ENCODE assay signal across 3 fruit fly cellular contexts in the genomic region with DNA sequence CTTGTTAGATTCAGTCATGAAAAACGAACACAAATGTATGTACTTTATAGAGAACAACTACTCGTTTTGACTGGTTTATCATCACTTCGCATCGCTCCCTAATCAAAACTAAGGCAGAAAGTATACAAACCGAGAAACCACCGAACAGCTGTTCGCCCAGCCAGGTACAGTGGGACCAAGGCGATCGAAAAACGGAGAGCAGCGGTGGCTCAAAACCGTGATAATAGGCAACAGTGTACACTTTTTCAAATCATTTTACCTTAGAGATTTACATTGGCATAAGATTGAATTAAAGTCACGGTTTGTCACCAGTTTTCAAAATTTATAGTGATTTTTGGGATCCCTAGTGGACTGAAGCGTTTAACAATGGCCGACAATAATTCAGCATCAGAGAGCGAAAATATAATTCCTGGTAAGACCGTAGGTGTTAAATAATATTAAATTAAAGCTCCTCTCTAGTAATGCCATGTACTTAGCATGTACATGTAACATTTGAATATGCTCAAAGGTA.
TF ChIP-seq lines count a peak whose summit lies in the region.

Gene CG42233 (minus strand): TSS at position 51 of the 511 bp plus-strand sequence.
Gene CG1971 (plus strand): TSS at position 241 of the 511 bp plus-strand sequence.

TF ChIP-seq in whole organism, adult, 20 proteins besides CTCF, POLR2A, EP300 and RAD21 (continued from another document):
- peak; percentile 34 for TF ChIP-seq CG5204 (GFP tag; optimal IDR thresholded peaks at IDR 0.05; lab: Kevin White, UChicago)
- TF ChIP-seq tj (GFP tag; optimal IDR thresholded peaks at IDR 0.05; lab: Kevin White, UChicago) = peak; percentile 15
- TF ChIP-seq cnc (optimal IDR thresholded peaks at IDR 0.05; lab: Kevin White, UChicago) = no peak

TF ChIP-seq in whole organism, embryonic, 481 proteins besides CTCF, POLR2A, EP300 and RAD21 (continued from another document and continues in another):
- TF ChIP-seq ranshi (GFP tag; IDR thresholded peaks at IDR 0.05; lab: Robert Waterston, UW) (0 out of 2 replicates have a peak, but pooled peaks have one; percentile 47), Doc2 (GFP tag; IDR thresholded peaks at IDR 0.05; lab: Robert Waterston, UW) (no peak), ATbp (GFP tag; optimal IDR thresholded peaks at IDR 0.05; lab: Kevin White, UChicago) (no peak), NfI (GFP tag; optimal IDR thresholded peaks at IDR 0.05; lab: Kevin White, UChicago) (no peak), NC2α (GFP tag; optimal IDR thresholded peaks at IDR 0.05; lab: Kevin White, UChicago) (no peak), CG3281 (GFP tag; optimal IDR thresholded peaks at IDR 0.05; lab: Kevin White, UChicago) (no peak), salm (tag; optimal IDR thresholded peaks at IDR 0.05; lab: Kevin White, UChicago) (no peak), ssp (GFP tag; IDR thresholded peaks at IDR 0.05; lab: Robert Waterston, UW) (no peak), CG3838 (GFP tag; optimal IDR thresholded peaks at IDR 0.05; lab: Kevin White, UChicago) (no peak), CG9609 (GFP tag; optimal IDR thresholded peaks at IDR 0.05; lab: Kevin White, UChicago) (no peak), nerfin-2 (GFP tag; IDR thresholded peaks at IDR 0.05; lab: Robert Waterston, UW; ENCODE audit: partially characterized antibody) (no peak; the same call in 1 of the 2 replicates), CG11398 (GFP tag; optimal IDR thresholded peaks at IDR 0.05; lab: Kevin White, UChicago) (no peak), tna (GFP tag; IDR thresholded peaks at IDR 0.05; lab: Robert Waterston, UW; ENCODE audit: partially characterized antibody) (no peak), Hr3 (GFP tag; optimal IDR thresholded peaks at IDR 0.05; lab: Kevin White, UChicago) (peak; percentile 5), D19A (tag; optimal IDR thresholded peaks at IDR 0.05; lab: Kevin White, UChicago) (no peak), GATAe (GFP tag; conservative IDR thresholded peaks at IDR 0.05; lab: Robert Waterston, UW) (no peak), cad (GFP tag; optimal IDR thresholded peaks at IDR 0.05; lab: Kevin White, UChicago) (no peak), rib (GFP tag; IDR thresholded peaks at IDR 0.05; lab: Robert Waterston, UW) (no peak), luna (GFP tag; optimal IDR thresholded peaks at IDR 0.05; lab: Kevin White, UChicago) (no peak), Hr51 (GFP tag; optimal IDR thresholded peaks at IDR 0.05; lab: Kevin White, UChicago) (no peak), CG3065 (GFP tag; optimal IDR thresholded peaks at IDR 0.05; lab: Kevin White, UChicago) (no peak), onecut (GFP tag; IDR thresholded peaks at IDR 0.05; lab: Robert Waterston, UW) (no peak), wor (GFP tag; IDR thresholded peaks at IDR 0.05; lab: Robert Waterston, UW) (no peak), zf30C (GFP tag; optimal IDR thresholded peaks at IDR 0.05; lab: Kevin White, UChicago) (no peak), CG13894 (tag; optimal IDR thresholded peaks at IDR 0.05; lab: Kevin White, UChicago) (no peak), Tbp (GFP tag; optimal IDR thresholded peaks at IDR 0.05; lab: Kevin White, UChicago) (no peak), Lpt (GFP tag; optimal IDR thresholded peaks at IDR 0.05; lab: Kevin White, UChicago) (no peak), Pdp1 (GFP tag; optimal IDR thresholded peaks at IDR 0.05; lab: Kevin White, UChicago) (peak in 1 of 2 experiments; percentile 28), Oaz (GFP tag; IDR thresholded peaks at IDR 0.05; lab: Robert Waterston, UW) (no peak), az2 (GFP tag; optimal IDR thresholded peaks at IDR 0.05; lab: Kevin White, UChicago) (peak; percentile 41), Kr (GFP tag; optimal IDR thresholded peaks at IDR 0.05; lab: Kevin White, UChicago) (no peak), Meics (GFP tag; optimal IDR thresholded peaks at IDR 0.05; lab: Kevin White, UChicago) (no peak), CG4282 (GFP tag; optimal IDR thresholded peaks at IDR 0.05; lab: Kevin White, UChicago) (peak; percentile 73), pros (GFP tag; optimal IDR thresholded peaks at IDR 0.05; lab: Kevin White, UChicago) (no peak), Elba2 (GFP tag; optimal IDR thresholded peaks at IDR 0.05; lab: Kevin White, UChicago) (no peak), CG18011 (GFP tag; optimal IDR thresholded peaks at IDR 0.05; lab: Kevin White, UChicago) (no peak), CG11560 (tag; IDR thresholded peaks at IDR 0.05; lab: Robert Waterston, UW) (no peak), slou (GFP tag; optimal IDR thresholded peaks at IDR 0.05; lab: Kevin White, UChicago) (no peak), CG32767 (GFP tag; IDR thresholded peaks at IDR 0.05; lab: Robert Waterston, UW) (0 out of 2 replicates have a peak, but pooled peaks have one; percentile 35), Dad (GFP tag; optimal IDR thresholded peaks at IDR 0.05; lab: Kevin White, UChicago) (no peak), vfl (GFP tag; optimal IDR thresholded peaks at IDR 0.05; lab: Kevin White, UChicago) (no peak), abd-A (tag; optimal IDR thresholded peaks at IDR 0.05; lab: Kevin White, UChicago) (no peak), Hey (tag; optimal IDR thresholded peaks at IDR 0.05; lab: Kevin White, UChicago) (no peak), CG13296 (GFP tag; optimal IDR thresholded peaks at IDR 0.05; lab: Kevin White, UChicago) (no peak), zen (tag; optimal IDR thresholded peaks at IDR 0.05; lab: Kevin White, UChicago) (no peak), Six4 (GFP tag; optimal IDR thresholded peaks at IDR 0.05; lab: Kevin White, UChicago) (no peak), grau (tag; optimal IDR thresholded peaks at IDR 0.05; lab: Kevin White, UChicago) (no peak), Fer2 (tag; optimal IDR thresholded peaks at IDR 0.05; lab: Kevin White, UChicago) (no peak), CG6854 (GFP tag; optimal IDR thresholded peaks at IDR 0.05; lab: Kevin White, UChicago) (no peak), Atf6 (GFP tag; IDR thresholded peaks at IDR 0.05; lab: Robert Waterston, UW) (peak; percentile 25; the same call in 1 of the 2 replicates), CG7357 (GFP tag; IDR thresholded peaks at IDR 0.05; lab: Robert Waterston, UW) (no peak), CG7928 (GFP tag; optimal IDR thresholded peaks at IDR 0.05; lab: Kevin White, UChicago) (no peak), BEAF-32 (GFP tag; optimal IDR thresholded peaks at IDR 0.05; lab: Kevin White, UChicago) (peak; percentile 16), schlank (tag; optimal IDR thresholded peaks at IDR 0.05; lab: Kevin White, UChicago) (no peak), inv (GFP tag; IDR thresholded peaks at IDR 0.05; lab: Robert Waterston, UW; ENCODE audit: partially characterized antibody) (no peak), CG1647 (GFP tag; optimal IDR thresholded peaks at IDR 0.05; lab: Kevin White, UChicago) (peak; percentile 12), Neu2 (GFP tag; optimal IDR thresholded peaks at IDR 0.05; lab: Kevin White, UChicago; ENCODE audit: borderline replicate concordance) (no peak), pho (GFP tag; optimal IDR thresholded peaks at IDR 0.05; lab: Kevin White, UChicago) (peak; percentile 15), Rx (GFP tag; IDR thresholded peaks at IDR 0.05; lab: Robert Waterston, UW) (peak; percentile 31; the same call in 1 of the 2 replicates), CG14965 (GFP tag; optimal IDR thresholded peaks at IDR 0.05; lab: Kevin White, UChicago; ENCODE audit: borderline replicate concordance) (no peak), CG8478 (optimal IDR thresholded peaks at IDR 0.05; lab: Kevin White, UChicago) (no peak), CG6254 (GFP tag; optimal IDR thresholded peaks at IDR 0.05; lab: Kevin White, UChicago) (no peak)

TF ChIP-seq in whole organism, prepupa, 60 proteins besides CTCF, POLR2A, EP300 and RAD21 (continued from another document):
- no peak for TF ChIP-seq OdsH (GFP tag; optimal IDR thresholded peaks at IDR 0.05; lab: Kevin White, UChicago)
- no peak for TF ChIP-seq CG1621 (tag; optimal IDR thresholded peaks at IDR 0.05; lab: Kevin White, UChicago)
- TF ChIP-seq dsx (GFP tag; optimal IDR thresholded peaks at IDR 0.05; lab: Kevin White, UChicago; ENCODE audit: poor library complexity, severe bottlenecking) = no peak
- no peak for TF ChIP-seq achi (GFP tag; optimal IDR thresholded peaks at IDR 0.05; lab: Kevin White, UChicago)
- no peak for TF ChIP-seq CG32006 (GFP tag; optimal IDR thresholded peaks at IDR 0.05; lab: Kevin White, UChicago)
- TF ChIP-seq CG31627 (GFP tag; optimal IDR thresholded peaks at IDR 0.05; lab: Kevin White, UChicago) = peak; percentile 64
- no peak for TF ChIP-seq esn (GFP tag; optimal IDR thresholded peaks at IDR 0.05; lab: Kevin White, UChicago)
- peak; percentile 7 for TF ChIP-seq Sox15 (GFP tag; optimal IDR thresholded peaks at IDR 0.05; lab: Kevin White, UChicago)
- 0 out of 2 replicates have a peak, but pooled peaks have one; percentile 20 for TF ChIP-seq Gug (GFP tag; IDR thresholded peaks at IDR 0.05; lab: Robert Waterston, UW)
- TF ChIP-seq topi (GFP tag; optimal IDR thresholded peaks at IDR 0.05; lab: Kevin White, UChicago) = no peak
- TF ChIP-seq fkh (GFP tag; optimal IDR thresholded peaks at IDR 0.05; lab: Kevin White, UChicago) = no peak
- peak; percentile 11 for TF ChIP-seq CG16779 (tag; optimal IDR thresholded peaks at IDR 0.05; lab: Kevin White, UChicago)
- TF ChIP-seq fd59A (GFP tag; optimal IDR thresholded peaks at IDR 0.05; lab: Kevin White, UChicago) = no peak
- TF ChIP-seq Smox (GFP tag; optimal IDR thresholded peaks at IDR 0.05; lab: Kevin White, UChicago) = no peak
- no peak for TF ChIP-seq pdm3 (GFP tag; optimal IDR thresholded peaks at IDR 0.05; lab: Kevin White, UChicago)
- TF ChIP-seq acj6 (GFP tag; optimal IDR thresholded peaks at IDR 0.05; lab: Kevin White, UChicago) = peak; percentile 57
- no peak for TF ChIP-seq Eip93F (GFP tag; optimal IDR thresholded peaks at IDR 0.05; lab: Kevin White, UChicago)
- TF ChIP-seq CG6792 (GFP tag; optimal IDR thresholded peaks at IDR 0.05; lab: Kevin White, UChicago) = no peak
- TF ChIP-seq fd85E (GFP tag; optimal IDR thresholded peaks at IDR 0.05; lab: Kevin White, UChicago) = no peak
- TF ChIP-seq CG8632 (GFP tag; optimal IDR thresholded peaks at IDR 0.05; lab: Kevin White, UChicago) = no peak
- no peak for TF ChIP-seq Met (GFP tag; optimal IDR thresholded peaks at IDR 0.05; lab: Kevin White, UChicago)
- no peak for TF ChIP-seq CG6808 (GFP tag; optimal IDR thresholded peaks at IDR 0.05; lab: Kevin White, UChicago)
- TF ChIP-seq CG9139 (GFP tag; optimal IDR thresholded peaks at IDR 0.05; lab: Kevin White, UChicago) = no peak
- TF ChIP-seq CG3032 (tag; optimal IDR thresholded peaks at IDR 0.05; lab: Kevin White, UChicago) = no peak
- TF ChIP-seq Hr4 (GFP tag; optimal IDR thresholded peaks at IDR 0.05; lab: Kevin White, UChicago) = no peak
- no peak for TF ChIP-seq vri (GFP tag; optimal IDR thresholded peaks at IDR 0.05; lab: Kevin White, UChicago)
- peak; percentile 84 for TF ChIP-seq svp (GFP tag; lab: Kevin White, UChicago)
- TF ChIP-seq dac (GFP tag; optimal IDR thresholded peaks at IDR 0.05; lab: Kevin White, UChicago) = no peak
- no peak for TF ChIP-seq CG3919 (GFP tag; optimal IDR thresholded peaks at IDR 0.05; lab: Kevin White, UChicago)
- TF ChIP-seq Sox14 (GFP tag; optimal IDR thresholded peaks at IDR 0.05; lab: Kevin White, UChicago) = no peak
- TF ChIP-seq CG34406 (GFP tag; optimal IDR thresholded peaks at IDR 0.05; lab: Kevin White, UChicago) = no peak
- TF ChIP-seq Hr38 (GFP tag; optimal IDR thresholded peaks at IDR 0.05; lab: Kevin White, UChicago) = no peak
- no peak for TF ChIP-seq CG8119 (GFP tag; IDR thresholded peaks at IDR 0.05; lab: Robert Waterston, UW)
- TF ChIP-seq CG10631 (GFP tag; optimal IDR thresholded peaks at IDR 0.05; lab: Kevin White, UChicago) = peak; percentile 58
- TF ChIP-seq spab (GFP tag; optimal IDR thresholded peaks at IDR 0.05; lab: Kevin White, UChicago) = peak; percentile 16
- no peak for TF ChIP-seq CG6276 (GFP tag; optimal IDR thresholded peaks at IDR 0.05; lab: Kevin White, UChicago)
- no peak for TF ChIP-seq Lpt (GFP tag; optimal IDR thresholded peaks at IDR 0.05; lab: Kevin White, UChicago)
TF ChIP-seq in whole organism, prepupa: peak in this region for 14.
